Worm (Caenorhabditis elegans): ENCODE results near the gene C08E8.2.

- TF ChIP-seq lsy-2 (tag; optimal IDR thresholded peaks at IDR 0.05) = no peak
- no peak for TF ChIP-seq spr-1 (tag; optimal IDR thresholded peaks at IDR 0.05)
- TF ChIP-seq skn-1 (tag; optimal IDR thresholded peaks at IDR 0.05) = no peak
- TF ChIP-seq dmd-8 (GFP tag; IDR thresholded peaks at IDR 0.05) = no peak
- no peak for TF ChIP-seq arid-1 (GFP tag; conservative IDR thresholded peaks at IDR 0.05)
- no peak for TF ChIP-seq fkh-10 (GFP tag; optimal IDR thresholded peaks at IDR 0.05)
- TF ChIP-seq nhr-10 (tag; optimal IDR thresholded peaks at IDR 0.05) = no peak
- no peak for TF ChIP-seq ama-1 (optimal IDR thresholded peaks at IDR 0.05)
- TF ChIP-seq nhr-237 (tag; optimal IDR thresholded peaks at IDR 0.05) = no peak
Observed at ce11 chrV:18339807-18340206, 15.8 kb downstream of the C08E8.2 start, which contains the start of gene C08E8.10.
